Worm (Caenorhabditis elegans) whole organism, L3 larva: ENCODE data around the gene C08F11.13.

Experiments
- ZK546.5 ChIP-seq: sonication (generic microtip); optimal IDR thresholded peaks from 2 replicates; lab custom pipeline; 2017; ENCODE audit warnings: missing biosample characterization, missing genetic modification characterization
- mdl-1 ChIP-seq: fragments of 150-350 bp; optimal IDR thresholded peaks from 2 replicates; lab custom pipeline; 2014; ENCODE audit warnings: missing biosample characterization, missing genetic modification characterization
- nhr-11 ChIP-seq: fragments of 150-350 bp; optimal IDR thresholded peaks from 2 replicates; lab custom pipeline; 2014; ENCODE audit warnings: missing biosample characterization, missing genetic modification characterization
- nhr-237 ChIP-seq: fragments of 150-350 bp; optimal IDR thresholded peaks from 2 replicates; lab custom pipeline; 2014; ENCODE audit warnings: missing biosample characterization, missing genetic modification characterization
- skn-1 ChIP-seq: fragments of 150-350 bp; optimal IDR thresholded peaks from 2 replicates; lab custom pipeline; 2014; ENCODE audit warnings: missing biosample characterization, missing genetic modification characterization
- unc-39 ChIP-seq: sonication (generic microtip); optimal IDR thresholded peaks from 4 replicates; lab custom pipeline; 2017; ENCODE audit warnings: missing biosample characterization, missing genetic modification characterization
- unc-62 ChIP-seq: fragments of 150-350 bp; sonication (generic microtip); optimal IDR thresholded peaks from 4 replicates; lab custom pipeline; 2014; ENCODE audit warnings: missing biosample characterization, missing genetic modification reagents, missing genetic modification characterization

DNA sequence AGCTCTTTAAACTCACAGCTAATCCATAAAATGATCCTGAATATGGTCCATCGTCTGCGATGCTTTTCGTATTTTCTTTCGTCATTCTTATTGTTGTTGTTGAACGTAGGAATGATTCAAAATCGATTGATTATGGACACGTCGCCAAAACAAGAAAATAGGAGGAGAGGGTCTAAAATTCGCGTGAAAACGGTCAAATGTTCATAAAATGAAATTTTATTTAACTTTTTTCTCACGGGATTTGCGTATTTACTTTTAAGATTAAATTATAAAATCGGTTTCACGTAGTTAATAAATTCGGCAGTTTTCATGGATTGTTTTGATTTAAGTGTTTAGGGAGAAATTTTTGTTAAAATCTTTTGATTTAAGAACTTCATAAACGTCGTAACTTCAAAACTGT lies 39.4 kb upstream of the C08F11.13 start, which contains the start of gene C08F11.10:
- no peak for TF ChIP-seq unc-39 (tag; lab: Kevin White, UChicago)
- no peak for TF ChIP-seq unc-62 (GFP tag; lab: Kevin White, UChicago)
- TF ChIP-seq ZK546.5 (tag; lab: Kevin White, UChicago): no peak
- TF ChIP-seq skn-1 (tag; lab: Kevin White, UChicago): no peak
- TF ChIP-seq mdl-1 (tag; lab: Kevin White, UChicago): no peak
- TF ChIP-seq nhr-11 (tag; lab: Kevin White, UChicago): no peak
- no peak for TF ChIP-seq nhr-237 (tag; lab: Kevin White, UChicago)
